Worm (Caenorhabditis elegans): Measurements from ENCODE around the gene alh-7.

ce11 chrII:13517600-13517999, 26.0 kb upstream of the alh-7 start, which contains the start of gene sre-45:
- TF ChIP-seq elt-3 (tag; optimal IDR thresholded peaks at IDR 0.05) (no peak), fkh-10 (GFP tag; optimal IDR thresholded peaks at IDR 0.05) (no peak), ama-1 (optimal IDR thresholded peaks at IDR 0.05) (no peak), mml-1 (tag; optimal IDR thresholded peaks at IDR 0.05) (no peak), unc-39 (tag; optimal IDR thresholded peaks at IDR 0.05) (no peak), lin-39 (tag; optimal IDR thresholded peaks at IDR 0.05) (no peak), nfya-1 (tag; optimal IDR thresholded peaks at IDR 0.05; ENCODE audit: insufficient read depth) (no peak), R02D3.7 (tag; optimal IDR thresholded peaks at IDR 0.05) (no peak), aly-2 (tag; optimal IDR thresholded peaks at IDR 0.05) (no peak)

Data from whole organism, L3 larva.